Fruit fly (Drosophila melanogaster) whole organism, wandering third instar larva: ENCODE measurements around the gene CG8042.
A peak's percentile ranks its signal among the peaks of the same experiment; 100 is the strongest.

Source experiments
- GATAd ChIP-seq: sonication (Bioruptor generic); optimal IDR thresholded peaks from 2 replicates; lab custom pipeline; 2016; ENCODE audit warnings: missing biosample characterization, missing genetic modification characterization
- HLH106 ChIP-seq: fragments of 200-800 bp; optimal IDR thresholded peaks from 3 replicates; lab custom pipeline; 2019; ENCODE audit warnings: missing biosample characterization, mild to moderate bottlenecking, missing genetic modification characterization, moderate library complexity
- Hnf4 ChIP-seq: fragments of 200-800 bp; sonication (Bioruptor generic); optimal IDR thresholded peaks from 2 replicates; lab custom pipeline; 2016; ENCODE audit warnings: missing biosample characterization, mild to moderate bottlenecking, missing genetic modification characterization
- Myc ChIP-seq: fragments of >200 bp; optimal IDR thresholded peaks from 2 replicates; lab custom pipeline; 2017
- OdsH ChIP-seq: fragments of 200-800 bp; sonication (Bioruptor generic); optimal IDR thresholded peaks from 2 replicates; lab custom pipeline; 2016; ENCODE audit warnings: missing biosample characterization, mild to moderate bottlenecking, missing genetic modification characterization
- br ChIP-seq: fragments of 200-800 bp; sonication (Bioruptor generic); optimal IDR thresholded peaks from 2 replicates; lab custom pipeline; 2016; ENCODE audit warnings: missing biosample characterization, missing genetic modification characterization
- dl ChIP-seq, 2 experiments: fragments of 175-275, 200-275 bp in 1 of 2; fragments of 200-275 bp in 1 of 2; sonication (Bioruptor generic); optimal IDR thresholded peaks; lab custom pipeline; 2018; ENCODE audit warnings: mild to moderate bottlenecking in 2 of 2, missing biosample characterization in 2 of 2, missing genetic modification characterization in 2 of 2, moderate library complexity in 2 of 2; ENCODE audit not compliant: partially characterized antibody in 2 of 2, insufficient read depth in 1 of 2
- fru ChIP-seq: fragments of 200-800 bp; sonication (Bioruptor generic); optimal IDR thresholded peaks from 3 replicates; lab custom pipeline; 2016; ENCODE audit warnings: missing biosample characterization, mild to moderate bottlenecking, missing genetic modification characterization
- h ChIP-seq: fragments of 200-800 bp; sonication (Bioruptor generic); optimal IDR thresholded peaks from 3 replicates; lab custom pipeline; 2016; ENCODE audit warnings: missing biosample characterization, mild to moderate bottlenecking, missing genetic modification characterization
- jim ChIP-seq: fragments of 175-275, 200-325 bp; sonication (Bioruptor generic); optimal IDR thresholded peaks from 2 replicates; lab custom pipeline; 2016; ENCODE audit warnings: missing biosample characterization, mild to moderate bottlenecking, missing genetic modification characterization
- psq ChIP-seq: fragments of 200-800 bp; sonication (Bioruptor generic); optimal IDR thresholded peaks from 3 replicates; lab custom pipeline; 2017; ENCODE audit warnings: missing biosample characterization, mild to moderate bottlenecking, missing genetic modification characterization, moderate library complexity
- sv ChIP-seq: fragments of 200-800 bp; sonication (Bioruptor generic); optimal IDR thresholded peaks from 3 replicates; lab custom pipeline; 2016; ENCODE audit warnings: missing biosample characterization, missing genetic modification characterization
- tai ChIP-seq: sonication (Bioruptor generic); optimal IDR thresholded peaks from 2 replicates; lab custom pipeline; 2016; ENCODE audit warnings: missing biosample characterization, missing genetic modification characterization
- woc ChIP-seq: sonication (Bioruptor generic); optimal IDR thresholded peaks from 2 replicates; lab custom pipeline; 2016; ENCODE audit warnings: missing biosample characterization, mild to moderate bottlenecking, missing genetic modification characterization

DNA sequence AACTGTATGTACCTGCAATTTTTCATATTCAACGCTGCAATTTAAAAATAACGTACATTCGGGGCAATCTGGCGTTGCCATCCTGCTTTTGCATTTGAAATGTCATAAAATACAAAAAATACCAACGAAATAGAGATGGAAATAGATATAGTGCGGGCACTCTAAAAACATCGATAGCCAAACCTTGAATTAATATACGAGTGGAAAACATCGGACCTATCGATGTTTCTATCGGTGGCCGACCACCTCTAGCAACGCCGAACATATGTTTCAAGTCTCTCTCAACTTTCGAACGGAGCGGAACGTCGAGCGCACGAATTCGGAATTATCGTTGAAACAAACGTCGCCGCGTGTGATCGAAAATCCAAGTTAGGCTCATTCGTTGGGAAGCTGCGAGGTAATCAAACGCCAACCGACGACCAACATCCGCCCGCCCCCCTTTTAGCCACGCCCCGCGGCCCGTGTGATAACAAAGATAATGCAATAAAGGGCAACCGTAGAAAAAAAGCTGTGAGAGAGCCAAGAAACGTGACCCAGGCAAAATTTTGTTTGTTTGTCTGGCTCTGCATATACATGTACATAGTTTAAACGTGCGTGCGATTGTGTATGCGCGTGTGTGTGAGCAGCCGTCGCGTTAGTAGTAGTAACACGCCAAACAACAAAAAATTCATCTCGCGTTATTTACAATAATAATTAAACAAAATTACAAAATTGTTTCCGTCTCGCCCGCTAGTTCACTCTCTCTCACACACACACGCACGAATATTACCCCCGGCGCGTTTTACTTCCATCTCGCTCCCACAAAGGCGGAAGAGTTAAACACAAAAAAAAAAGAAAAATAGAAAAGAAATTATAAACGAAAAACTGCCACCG, 4.2 kb upstream of the CG8042 start, which contains the start of gene nmo:
- TF ChIP-seq Hnf4 (GFP tag; lab: Kevin White, UChicago) (peak; percentile 36), HLH106 (tag; lab: Kevin White, UChicago) (no peak), sv (GFP tag; lab: Kevin White, UChicago) (no peak), fru (GFP tag; lab: Kevin White, UChicago) (peak; percentile 9), h (peak; percentile 51), dl (GFP tag; optimal IDR thresholded peaks at IDR 0.05; lab: Kevin White, UChicago; ENCODE audit: insufficient read depth in 1 of 2, partially characterized antibody in 2 of 2) (no peak), GATAd (GFP tag; lab: Kevin White, UChicago) (no peak), tai (GFP tag; lab: Kevin White, UChicago) (no peak), OdsH (GFP tag; lab: Kevin White, UChicago) (peak; percentile 13), jim (peak; percentile 26), Myc (lab: Kevin White, UChicago) (no peak), woc (GFP tag; lab: Kevin White, UChicago) (no peak), psq (no peak), br (GFP tag; lab: Kevin White, UChicago) (no peak)
